Worm (Caenorhabditis elegans) whole organism, young adult: Measurements from ENCODE around the gene pqn-41.

Experiments used
- gei-17 ChIP-seq: fragments of 200-800 bp; sonication (Bioruptor generic); optimal IDR thresholded peaks from 2 replicates; lab custom pipeline; 2018; ENCODE audit warnings: mild to moderate bottlenecking, missing genetic modification characterization, missing compliant biosample characterization
- hsf-1 ChIP-seq: fragments of 200-800 bp; sonication (Bioruptor generic); IDR thresholded peaks from 2 replicates; pipeline ENCODE4 v1.3.6; 2022; ENCODE audit warnings: missing genetic modification reagents, missing genetic modification characterization, missing compliant biosample characterization
- pha-4 ChIP-seq: fragments of 150-350 bp; sonication (generic microtip); optimal IDR thresholded peaks from 2 replicates; lab custom pipeline; 2014; ENCODE audit warnings: missing biosample characterization, missing genetic modification reagents, missing genetic modification characterization
- rcor-1 ChIP-seq: fragments of 200-800 bp; sonication (Bioruptor generic); IDR thresholded peaks from 2 replicates; pipeline ENCODE4 v1.3.6; 2022; ENCODE audit warnings: missing genetic modification reagents, missing genetic modification characterization, missing compliant biosample characterization

ce11 chrIII:1925048-1925537 lies 19.3 kb downstream of the pqn-41 start:
- TF ChIP-seq hsf-1 (no peak), rcor-1 (GFP tag; lab: Robert Waterston, UW) (peak; percentile 28; the same call in 1 of the 2 replicates), gei-17 (GFP tag; lab: Kevin White, UChicago) (peak; percentile 84), pha-4 (tag; lab: Kevin White, UChicago) (peak; percentile 88)
